Worm (Caenorhabditis elegans) whole organism, L3 larva: Measurements from ENCODE around the gene Y5H2B.3.

ENCODE experiments used
- aly-2 ChIP-seq: fragments of 150-350 bp; optimal IDR thresholded peaks from 2 replicates; lab custom pipeline; 2014; ENCODE audit warnings: missing biosample characterization, missing genetic modification characterization
- ceh-28 ChIP-seq: fragments of 150-350 bp; optimal IDR thresholded peaks from 2 replicates; lab custom pipeline; 2014; ENCODE audit warnings: missing biosample characterization, missing genetic modification reagents, missing genetic modification characterization
- ceh-82 ChIP-seq: fragments of 150-350 bp; optimal IDR thresholded peaks from 2 replicates; lab custom pipeline; 2014; ENCODE audit warnings: missing biosample characterization, missing genetic modification characterization
- ceh-9 ChIP-seq: sonication (generic microtip); optimal IDR thresholded peaks from 2 replicates; lab custom pipeline; 2018; ENCODE audit warnings: missing biosample characterization, missing genetic modification characterization
- daf-12 ChIP-seq: fragments of 150-350 bp; optimal IDR thresholded peaks from 2 replicates; lab custom pipeline; 2014; ENCODE audit warnings: missing biosample characterization, missing genetic modification reagents, missing genetic modification characterization
- egl-27 ChIP-seq: sonication (generic microtip); optimal IDR thresholded peaks from 4 replicates; lab custom pipeline; 2017; ENCODE audit warnings: missing biosample characterization, missing genetic modification reagents, missing genetic modification characterization
- egl-5 ChIP-seq: fragments of 150-350 bp; optimal IDR thresholded peaks from 2 replicates; lab custom pipeline; 2017; ENCODE audit warnings: missing biosample characterization, missing genetic modification reagents, missing genetic modification characterization, inconsistent platforms
- elt-2 ChIP-seq: sonication (generic microtip); optimal IDR thresholded peaks from 2 replicates; lab custom pipeline; 2016; ENCODE audit warnings: missing genetic modification reagents, mild to moderate bottlenecking, missing genetic modification characterization, missing compliant biosample characterization
- fos-1 ChIP-seq: fragments of 150-350 bp; optimal IDR thresholded peaks from 2 replicates; lab custom pipeline; 2014; ENCODE audit warnings: missing biosample characterization, missing genetic modification characterization
- jun-1 ChIP-seq: fragments of 150-350 bp; optimal IDR thresholded peaks from 2 replicates; lab custom pipeline; 2014; ENCODE audit warnings: missing biosample characterization, missing genetic modification reagents, missing genetic modification characterization
- lin-15B ChIP-seq: fragments of 150-350 bp; optimal IDR thresholded peaks from 2 replicates; lab custom pipeline; 2014; ENCODE audit warnings: missing biosample characterization, missing genetic modification characterization
- nhr-11 ChIP-seq: fragments of 150-350 bp; optimal IDR thresholded peaks from 2 replicates; lab custom pipeline; 2014; ENCODE audit warnings: missing biosample characterization, missing genetic modification characterization
- pha-4 ChIP-seq: fragments of 150-350 bp; optimal IDR thresholded peaks from 2 replicates; lab custom pipeline; 2014; ENCODE audit warnings: missing biosample characterization, missing genetic modification reagents, missing genetic modification characterization
- pqm-1 ChIP-seq: fragments of 150-350 bp; optimal IDR thresholded peaks from 2 replicates; lab custom pipeline; 2017; ENCODE audit warnings: missing biosample characterization, missing genetic modification characterization, inconsistent platforms
- sea-2 ChIP-seq: fragments of 150-350 bp; sonication (generic microtip); optimal IDR thresholded peaks from 4 replicates; lab custom pipeline; 2014; ENCODE audit warnings: missing biosample characterization, missing genetic modification reagents, missing genetic modification characterization
- skn-1 ChIP-seq: fragments of 150-350 bp; optimal IDR thresholded peaks from 2 replicates; lab custom pipeline; 2014; ENCODE audit warnings: missing biosample characterization, missing genetic modification characterization
- unc-39 ChIP-seq: sonication (generic microtip); optimal IDR thresholded peaks from 4 replicates; lab custom pipeline; 2017; ENCODE audit warnings: missing biosample characterization, missing genetic modification characterization
- ztf-11 ChIP-seq: fragments of 150-350 bp; optimal IDR thresholded peaks from 2 replicates; lab custom pipeline; 2014; ENCODE audit warnings: missing biosample characterization, missing genetic modification characterization

The Y5H2B.3 gene

DNA sequence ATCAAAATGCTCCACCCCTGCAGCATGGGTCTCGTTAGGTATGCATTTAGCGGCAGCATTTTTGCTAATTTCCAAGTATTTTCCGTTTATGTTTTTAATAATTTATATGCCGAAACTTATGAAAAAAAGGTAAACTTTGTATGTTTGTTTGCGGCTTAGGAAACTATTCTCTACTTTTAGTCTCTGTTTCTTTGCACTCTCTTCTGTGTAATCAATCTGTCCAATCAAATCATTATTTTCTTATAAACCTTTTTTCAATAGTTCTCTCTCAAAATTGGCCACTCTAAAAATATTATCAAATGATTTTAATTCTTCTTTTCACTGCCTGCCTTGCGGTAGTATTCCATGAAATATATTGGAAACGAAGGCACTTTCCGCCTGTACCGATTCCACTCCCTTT lies 49.9 kb downstream of the Y5H2B.3 start:
- TF ChIP-seq lin-15B (tag; lab: Kevin White, UChicago) (no peak), ceh-82 (no peak), fos-1 (no peak), aly-2 (tag; lab: Kevin White, UChicago) (no peak), nhr-11 (tag; lab: Kevin White, UChicago) (no peak), ceh-9 (tag; lab: Kevin White, UChicago) (no peak), elt-2 (tag; lab: Kevin White, UChicago) (peak; percentile 26), jun-1 (tag; lab: Kevin White, UChicago) (no peak), unc-39 (no peak), pqm-1 (tag; lab: Kevin White, UChicago) (peak; percentile 8), sea-2 (GFP tag; lab: Kevin White, UChicago) (no peak), ceh-28 (tag; lab: Kevin White, UChicago) (no peak), egl-27 (tag; lab: Kevin White, UChicago) (no peak), egl-5 (no peak), ztf-11 (tag; lab: Kevin White, UChicago) (no peak), pha-4 (tag; lab: Kevin White, UChicago) (peak; percentile 57), skn-1 (no peak), daf-12 (tag; lab: Kevin White, UChicago) (no peak)
